Worm (Caenorhabditis elegans): ENCODE results near the gene ddx-46.
"Not testable (repeated sequence)": the region's sequence is repeated elsewhere in the genome, so short reads cannot be mapped to it uniquely, and the experiment has no call there.

ddx-46 gene

DNA sequence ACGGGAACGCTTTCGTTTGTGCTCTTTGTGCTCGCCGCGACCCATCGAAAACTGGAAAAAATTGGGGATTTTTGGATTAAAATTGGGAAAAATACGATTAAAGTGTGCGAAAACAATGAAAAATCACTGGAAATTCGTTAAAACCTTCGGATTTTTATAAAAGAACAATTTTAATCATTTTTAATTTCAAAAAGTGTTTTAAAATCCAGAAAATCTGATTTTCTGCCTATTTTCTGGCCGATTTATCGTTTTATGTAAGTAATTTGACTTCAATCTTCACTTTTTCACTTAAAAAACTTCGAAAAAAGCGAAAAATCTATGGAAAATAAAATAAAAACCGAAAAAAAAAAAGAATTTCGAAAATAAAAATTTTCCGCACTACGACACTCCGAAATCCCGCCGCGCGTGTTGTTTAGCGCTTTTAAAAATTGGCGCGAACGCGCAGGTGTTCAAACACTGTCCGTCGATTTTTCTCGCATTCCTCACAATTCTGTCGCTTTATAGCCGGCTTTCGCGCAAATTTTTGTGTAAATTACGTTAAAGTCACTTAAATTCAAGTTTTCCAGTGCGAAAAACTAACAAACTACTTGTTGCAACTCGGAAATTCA lies at the start of gene ddx-46, which contains the start of gene F53H1.4:
TSS of gene ddx-46 (minus strand) at position 51 of the 608 bp plus-strand sequence.
TSS of gene F53H1.4 (plus strand) at position 567 of the 608 bp plus-strand sequence.
- TF ChIP-seq pes-1 (GFP tag; IDR thresholded peaks at IDR 0.05): 0 out of 2 replicates have a peak, but pooled peaks have one; percentile 39
- TF ChIP-seq hmg-4 (GFP tag; optimal IDR thresholded peaks at IDR 0.05): no peak

DNA sequence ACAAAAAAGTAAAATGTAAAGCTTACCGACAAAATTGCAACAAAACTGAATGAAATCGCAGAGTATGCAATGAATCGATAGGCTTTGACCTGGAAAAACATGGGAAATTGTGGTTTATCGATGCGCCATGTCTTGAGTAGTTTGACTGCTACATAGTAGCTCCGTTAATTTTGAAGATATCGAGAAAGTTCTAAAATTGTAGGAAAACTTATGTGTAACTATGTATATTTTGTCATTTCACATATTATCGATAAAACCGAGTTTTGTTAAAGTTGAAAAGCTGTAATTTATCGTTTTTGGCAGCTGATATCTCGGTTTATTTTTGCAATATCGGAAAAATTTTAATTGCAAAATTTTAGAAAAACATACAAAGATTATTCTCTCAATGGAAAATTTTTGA lies 49.7 kb upstream of the ddx-46 start, which contains the start of gene col-105:
TSS of gene col-105 (minus strand) at position 101 of the 400 bp plus-strand sequence.
- no peak for TF ChIP-seq ets-7 (tag; optimal IDR thresholded peaks at IDR 0.05)
- no peak for TF ChIP-seq hnd-1 (tag; optimal IDR thresholded peaks at IDR 0.05)
- TF ChIP-seq ama-1 (optimal IDR thresholded peaks at IDR 0.05): no peak
- TF ChIP-seq sea-1 (GFP tag; conservative IDR thresholded peaks at IDR 0.05): no peak
- no peak for TF ChIP-seq B0310.2 (tag; optimal IDR thresholded peaks at IDR 0.05)

DNA sequence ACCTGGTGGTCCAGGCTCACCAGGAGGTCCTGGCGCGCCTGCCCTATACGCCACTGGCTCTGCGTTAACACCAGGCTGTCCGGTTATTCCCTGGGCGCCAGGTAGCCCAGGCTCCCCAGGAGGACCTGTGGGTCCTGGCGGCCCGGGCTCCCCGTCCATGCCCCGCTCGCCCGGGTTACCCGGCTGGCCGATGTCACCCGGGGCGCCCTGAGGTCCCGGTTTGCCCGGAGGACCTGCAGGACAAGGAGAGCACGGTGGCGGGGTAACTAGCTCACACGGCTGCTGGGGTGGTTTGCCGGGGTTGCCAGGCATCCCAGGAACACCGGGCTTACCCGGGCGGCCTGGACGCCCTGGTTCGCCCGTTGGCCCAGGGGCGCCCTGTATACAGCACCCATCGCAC lies 48.7 kb upstream of the ddx-46 start:
- no peak for TF ChIP-seq scrt-1 (GFP tag; IDR thresholded peaks at IDR 0.05)
- 0 out of 2 replicates have a peak, but pooled peaks have one; percentile 40 for TF ChIP-seq pes-1 (GFP tag; IDR thresholded peaks at IDR 0.05)
- no peak for TF ChIP-seq F13C5.2 (tag; optimal IDR thresholded peaks at IDR 0.05)
- no peak for TF ChIP-seq hmbx-1 (tag; optimal IDR thresholded peaks at IDR 0.05)
- TF ChIP-seq hmg-4 (GFP tag; optimal IDR thresholded peaks at IDR 0.05): no peak
- TF ChIP-seq ets-7 (tag; optimal IDR thresholded peaks at IDR 0.05): no peak
- no peak for TF ChIP-seq ama-1 (optimal IDR thresholded peaks at IDR 0.05)
- TF ChIP-seq ceh-13 (GFP tag; optimal IDR thresholded peaks at IDR 0.05): no peak
- TF ChIP-seq B0310.2 (tag; optimal IDR thresholded peaks at IDR 0.05): no peak
- TF ChIP-seq aly-1 (tag; optimal IDR thresholded peaks at IDR 0.05): peak; percentile 17
- TF ChIP-seq sea-1 (GFP tag; conservative IDR thresholded peaks at IDR 0.05): no peak

DNA sequence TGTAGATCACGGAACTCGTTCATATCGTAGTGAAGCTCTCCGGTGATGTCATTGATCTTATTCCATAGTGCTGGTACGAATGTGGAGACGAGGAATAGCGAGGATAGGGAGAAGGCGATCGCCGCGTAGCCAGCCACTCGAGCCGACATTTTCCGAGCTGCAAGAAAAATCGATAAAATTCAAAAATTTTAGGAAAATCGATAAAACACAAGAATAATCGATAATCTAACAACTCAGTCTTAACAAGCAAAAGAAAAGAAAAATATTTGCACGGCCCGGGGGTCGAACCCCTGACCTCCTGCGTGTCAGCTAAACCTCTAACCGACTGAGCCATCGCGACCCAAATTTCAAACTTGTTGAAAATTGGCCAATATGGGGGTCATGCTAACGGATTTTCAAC lies 45.7 kb upstream of the ddx-46 start, which contains the start of gene col-104:
TSS of gene col-104 (minus strand) at position 159 of the 400 bp plus-strand sequence.
- TF ChIP-seq tra-4 (tag; optimal IDR thresholded peaks at IDR 0.05) (no peak), scrt-1 (GFP tag; IDR thresholded peaks at IDR 0.05) (no peak), hnd-1 (tag; optimal IDR thresholded peaks at IDR 0.05) (no peak), F13C5.2 (tag; optimal IDR thresholded peaks at IDR 0.05) (no peak), ama-1 (optimal IDR thresholded peaks at IDR 0.05) (no peak), aly-1 (tag; optimal IDR thresholded peaks at IDR 0.05) (no peak), ets-7 (tag; optimal IDR thresholded peaks at IDR 0.05) (no peak), tbx-37 (GFP tag; conservative IDR thresholded peaks at IDR 0.05) (no peak)

DNA sequence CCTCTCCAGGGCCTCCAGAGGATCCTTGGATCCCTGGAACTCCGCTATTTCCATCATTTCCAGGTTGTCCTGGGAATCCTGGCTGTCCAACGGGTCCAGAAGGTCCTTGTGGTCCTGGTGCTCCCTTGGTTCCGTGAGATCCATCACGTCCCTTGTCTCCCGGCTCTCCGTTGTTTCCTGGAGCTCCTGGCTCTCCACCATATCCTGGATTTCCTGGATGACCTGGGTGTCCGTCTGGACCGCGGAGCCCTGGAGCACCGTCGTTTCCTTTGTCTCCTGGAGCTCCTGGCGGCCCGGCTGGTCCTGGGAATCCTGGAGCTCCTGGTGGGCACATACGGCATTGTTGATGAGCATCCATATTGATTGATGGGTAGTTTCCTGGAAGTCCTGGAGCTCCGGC lies 44.4 kb upstream of the ddx-46 start:
- no peak for TF ChIP-seq tbx-37 (GFP tag; conservative IDR thresholded peaks at IDR 0.05)

DNA sequence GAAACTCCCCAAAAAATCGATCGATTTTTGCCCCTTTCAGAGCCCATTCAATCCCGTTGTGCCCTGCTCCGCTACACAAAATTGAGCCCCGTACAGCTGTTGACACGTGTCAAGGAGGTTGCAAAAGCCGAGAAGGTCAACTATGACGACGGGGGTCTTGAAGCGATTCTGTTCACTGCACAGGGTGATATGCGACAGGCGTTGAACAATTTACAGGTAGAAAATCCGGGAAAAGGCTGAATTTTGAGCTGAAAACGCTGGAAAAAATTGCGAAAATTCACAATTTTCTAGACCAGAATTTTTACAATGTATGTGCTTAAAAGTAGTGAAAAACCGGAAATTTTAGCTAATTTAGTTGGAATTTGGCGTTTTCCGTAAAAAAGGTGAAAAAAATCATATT lies 39.9 kb upstream of the ddx-46 start:
- TF ChIP-seq flt-1 (GFP tag; IDR thresholded peaks at IDR 0.05) (no peak), hmg-4 (GFP tag; optimal IDR thresholded peaks at IDR 0.05) (no peak), ets-7 (tag; optimal IDR thresholded peaks at IDR 0.05) (no peak), B0310.2 (tag; optimal IDR thresholded peaks at IDR 0.05) (no peak), sea-1 (GFP tag; conservative IDR thresholded peaks at IDR 0.05) (no peak)

DNA sequence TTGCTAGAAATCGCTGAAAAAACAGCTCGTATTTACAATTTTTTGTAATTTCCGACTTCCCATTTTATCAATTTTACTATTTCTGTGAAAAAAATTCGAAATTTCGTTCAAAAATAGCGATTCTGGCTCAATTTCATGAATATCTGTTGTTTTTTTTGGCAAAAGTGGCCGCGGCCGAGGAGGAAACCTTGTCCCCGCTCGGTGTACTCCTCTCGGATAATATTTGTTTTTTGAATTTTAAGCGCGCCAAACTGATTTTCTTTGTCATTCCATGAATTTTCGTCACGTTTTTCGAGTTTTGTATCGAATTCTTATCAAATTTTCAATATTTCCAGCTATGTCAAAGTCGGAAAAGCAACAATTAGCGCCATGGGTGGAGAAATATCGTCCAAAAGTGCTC lies 37.5 kb upstream of the ddx-46 start, which contains the start of gene rfc-2:
TSS of gene rfc-2 (plus strand) at position 334 of the 400 bp plus-strand sequence.
- TF ChIP-seq ama-1 (optimal IDR thresholded peaks at IDR 0.05): no peak
- TF ChIP-seq hnd-1 (tag; optimal IDR thresholded peaks at IDR 0.05): no peak
- no peak for TF ChIP-seq hmg-4 (GFP tag; optimal IDR thresholded peaks at IDR 0.05)
- TF ChIP-seq tra-4 (tag; optimal IDR thresholded peaks at IDR 0.05): no peak
- no peak for TF ChIP-seq ceh-13 (GFP tag; optimal IDR thresholded peaks at IDR 0.05)
- TF ChIP-seq ceh-36 (tag; optimal IDR thresholded peaks at IDR 0.05): no peak
- TF ChIP-seq pes-1 (GFP tag; IDR thresholded peaks at IDR 0.05): no peak
- no peak for TF ChIP-seq tbx-11 (GFP tag; IDR thresholded peaks at IDR 0.05)
- no peak for TF ChIP-seq ets-7 (tag; optimal IDR thresholded peaks at IDR 0.05)
- TF ChIP-seq flt-1 (GFP tag; IDR thresholded peaks at IDR 0.05): no peak

DNA sequence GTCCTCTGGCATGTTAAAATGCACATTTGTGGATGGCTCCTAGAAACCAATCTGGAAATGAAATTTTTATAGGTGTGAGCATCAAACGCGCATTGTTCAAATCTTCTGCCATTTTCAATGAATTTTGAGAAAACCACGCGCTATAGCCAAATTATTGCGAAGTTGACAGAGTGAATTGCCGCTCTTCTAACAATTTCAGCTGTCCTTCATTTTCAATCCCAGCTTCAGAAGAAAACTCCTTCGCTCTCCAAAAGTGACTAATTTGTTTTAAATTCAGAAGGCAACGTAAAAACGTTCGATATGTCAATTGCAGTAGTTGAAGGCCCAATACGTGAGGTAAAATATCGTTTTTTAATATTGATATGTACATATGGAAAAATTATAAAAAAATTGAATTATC lies 33.9 kb upstream of the ddx-46 start, which contains the start of gene F58F6.5:
TSS of gene F58F6.5 (plus strand) at position 301 of the 400 bp plus-strand sequence.
- TF ChIP-seq ets-7 (tag; optimal IDR thresholded peaks at IDR 0.05); tbx-37 (GFP tag; conservative IDR thresholded peaks at IDR 0.05); tra-4 (tag; optimal IDR thresholded peaks at IDR 0.05): not testable (repeated sequence)

DNA sequence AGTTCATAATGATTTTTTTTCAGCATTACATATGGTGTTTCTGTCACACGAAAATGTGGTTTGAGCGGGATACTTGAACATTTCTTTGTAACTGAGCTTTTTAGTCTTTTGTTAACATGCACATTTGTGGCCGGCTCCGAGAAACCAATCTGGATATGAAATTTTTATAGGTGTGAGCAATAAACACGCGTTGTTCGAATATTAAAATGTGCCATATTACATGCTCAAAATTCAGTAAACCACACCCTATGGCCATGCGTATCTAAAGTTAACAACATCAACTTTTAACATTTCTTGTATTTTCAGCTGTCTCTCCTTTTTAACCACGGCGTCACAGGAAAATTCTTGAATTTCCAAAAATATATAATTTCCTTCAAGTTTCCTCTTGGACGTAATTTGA lies 31.3 kb upstream of the ddx-46 start, which contains the start of gene F58F6.6:
TSS of gene F58F6.6 (plus strand) at position 301 of the 400 bp plus-strand sequence.
- not testable (repeated sequence) for TF ChIP-seq B0310.2 (tag; optimal IDR thresholded peaks at IDR 0.05); sea-1 (GFP tag; conservative IDR thresholded peaks at IDR 0.05); hnd-1 (tag; optimal IDR thresholded peaks at IDR 0.05)

Measured in whole organism, early embryonic.